Worm (Caenorhabditis elegans) whole organism, young adult: Measurements from ENCODE around the gene klp-20.
"Not testable (repeated sequence)": the region's sequence is repeated elsewhere in the genome, so short reads cannot be mapped to it uniquely, and the experiment has no call there.

Experiments
- B0261.1 ChIP-seq: sonication (generic microtip); optimal IDR thresholded peaks from 2 replicates; lab custom pipeline; 2016; ENCODE audit warnings: mild to moderate bottlenecking, missing genetic modification characterization, moderate library complexity, missing compliant biosample characterization
- B0336.3 ChIP-seq: fragments of 200-800 bp; sonication (Bioruptor generic); IDR thresholded peaks from 2 replicates; pipeline ENCODE4 v1.3.6; 2022; ENCODE audit warnings: missing genetic modification characterization, missing compliant biosample characterization
- F37B4.10 ChIP-seq: fragments of 200-800 bp; sonication (Bioruptor generic); IDR thresholded peaks from 2 replicates; pipeline ENCODE4 v1.3.6; 2022; ENCODE audit warnings: missing genetic modification characterization, missing compliant biosample characterization
- F57A8.1 ChIP-seq: fragments of 200-800 bp; sonication (Bioruptor generic); optimal IDR thresholded peaks from 2 replicates; lab custom pipeline; 2018; ENCODE audit warnings: mild to moderate bottlenecking, missing genetic modification characterization, moderate library complexity, missing compliant biosample characterization
- ama-1 ChIP-seq, 3 experiments: fragments of 150-350 bp in 1 of 3; sonication (generic microtip) in 2 of 3; optimal IDR thresholded peaks; 2 replicates each; lab custom pipeline; 2014 to 2018; ENCODE audit warnings: missing biosample characterization in 2 of 3, missing genetic modification characterization in 2 of 3, missing genetic modification reagents in 2 of 3
- attf-6 ChIP-seq: fragments of 200-800 bp; sonication (Bioruptor generic); IDR thresholded peaks from 2 replicates; pipeline ENCODE4 v1.3.6; 2022; ENCODE audit warnings: missing genetic modification reagents, missing genetic modification characterization, missing compliant biosample characterization
- ceh-58 ChIP-seq: fragments of 200-800 bp; sonication (Bioruptor generic); IDR thresholded peaks from 2 replicates; pipeline ENCODE4 v1.3.6; 2022; ENCODE audit warnings: missing genetic modification characterization, missing compliant biosample characterization
- dpl-1 ChIP-seq: fragments of 150-350 bp; optimal IDR thresholded peaks from 2 replicates; lab custom pipeline; 2014; ENCODE audit warnings: missing biosample characterization, missing genetic modification reagents, missing genetic modification characterization
- hlh-12 ChIP-seq: sonication (generic microtip); optimal IDR thresholded peaks from 2 replicates; lab custom pipeline; 2016; ENCODE audit warnings: missing genetic modification characterization, missing compliant biosample characterization
- lir-1 ChIP-seq: fragments of 200-800 bp; sonication (Bioruptor generic); conservative IDR thresholded peaks from 2 replicates; pipeline ENCODE4 v1.3.6; 2022; ENCODE audit warnings: missing genetic modification reagents, missing genetic modification characterization, missing compliant biosample characterization
- nfyb-1 ChIP-seq: fragments of 200-800 bp; sonication (Bioruptor generic); IDR thresholded peaks from 2 replicates; pipeline ENCODE4 v1.3.6; 2022; ENCODE audit warnings: missing genetic modification reagents, missing genetic modification characterization, missing compliant biosample characterization
- nhr-90 ChIP-seq: sonication (generic microtip); optimal IDR thresholded peaks from 2 replicates; lab custom pipeline; 2016; ENCODE audit warnings: missing genotype, mild to moderate bottlenecking, missing genetic modification characterization, missing compliant biosample characterization
- unc-62 ChIP-seq: fragments of 150-350 bp; optimal IDR thresholded peaks from 2 replicates; lab custom pipeline; 2014; ENCODE audit warnings: missing biosample characterization, missing genetic modification reagents, missing genetic modification characterization

DNA sequence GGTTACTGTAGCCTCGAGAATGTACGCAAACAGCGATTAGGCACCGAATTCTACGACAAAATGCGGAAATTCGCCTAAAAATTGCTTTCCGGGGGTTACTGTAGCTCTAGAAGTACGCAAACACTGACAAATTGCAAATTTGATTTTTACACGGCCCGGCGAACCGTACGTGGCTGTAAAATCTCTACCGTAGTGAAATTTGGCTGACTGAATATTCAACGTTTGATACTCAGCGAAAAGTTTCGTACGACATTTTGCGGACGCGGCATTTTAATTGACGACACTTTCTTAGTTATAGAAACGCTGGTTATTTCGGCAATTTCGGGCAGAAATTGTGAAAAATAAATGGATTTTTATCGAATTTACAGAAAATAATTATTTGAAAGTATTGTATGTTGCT, 59.8 kb downstream of the klp-20 start:
- TF ChIP-seq unc-62 (GFP tag; lab: Kevin White, UChicago); F57A8.1; B0261.1 (tag; lab: Kevin White, UChicago); ceh-58 (GFP tag; lab: Robert Waterston, UW); dpl-1 (GFP tag; lab: Kevin White, UChicago); F37B4.10 (GFP tag; lab: Robert Waterston, UW); nhr-90 (tag; lab: Kevin White, UChicago); B0336.3 (GFP tag; lab: Robert Waterston, UW); ama-1 (optimal IDR thresholded peaks at IDR 0.05; lab: Kevin White, UChicago); ama-1 (GFP tag; optimal IDR thresholded peaks at IDR 0.05; lab: Kevin White, UChicago); lir-1 (GFP tag; lab: Robert Waterston, UW); attf-6; hlh-12 (tag; lab: Kevin White, UChicago): not testable (repeated sequence)
- TF ChIP-seq nfyb-1 (GFP tag; lab: Robert Waterston, UW): 0 out of 2 replicates have a peak, but pooled peaks have one; percentile 33
